Fruit fly (Drosophila melanogaster) whole organism: ENCODE results near the gene CG42780.

Experiments
- pan ChIP-seq: fragments of >200 bp; optimal IDR thresholded peaks from 2 replicates; lab custom pipeline; 2017
- psq ChIP-seq: fragments of >200 bp; optimal IDR thresholded peaks from 2 replicates; lab custom pipeline; 2017
- usp ChIP-seq: fragments of >200 bp; optimal IDR thresholded peaks from 2 replicates; lab custom pipeline; 2017; ENCODE audit warnings: missing biosample characterization, missing genetic modification characterization, mixed read lengths

- no peak for TF ChIP-seq usp (GFP tag; lab: Kevin White, UChicago)
- TF ChIP-seq psq (lab: Kevin White, UChicago): no peak
- TF ChIP-seq pan (lab: Kevin White, UChicago): no peak
These were observed 47.6 kb upstream of the CG42780 start for dm6 chrX:7379569-7379968.
